Fruit fly (Drosophila melanogaster): ENCODE results near the gene CG14445.

CG14445 gene

DNA sequence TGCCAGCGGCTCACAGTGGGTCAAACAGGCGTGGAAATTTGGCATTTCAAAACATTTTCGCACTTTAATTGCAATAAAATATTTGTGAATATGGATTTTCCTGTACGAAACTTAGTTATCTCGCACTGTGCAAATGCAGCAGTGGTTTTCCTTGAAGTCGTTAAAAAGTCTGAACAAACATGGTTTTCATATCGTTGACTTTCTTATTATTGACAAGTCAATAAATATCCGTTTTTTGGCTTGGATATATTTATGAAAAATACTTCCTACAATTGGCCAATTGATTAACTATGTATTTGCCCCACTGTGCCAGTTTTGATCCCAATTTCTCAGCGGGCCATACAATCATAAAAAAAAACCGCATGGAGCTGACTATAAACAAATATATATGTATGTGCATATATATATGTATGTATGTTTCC, 28.4 kb downstream of the CG14445 start (continued):
- TF ChIP-seq ap (GFP tag; IDR thresholded peaks at IDR 0.05), result peak; percentile 91
- peak; percentile 94 for TF ChIP-seq CG11723 (GFP tag; optimal IDR thresholded peaks at IDR 0.05)

dm6 chrX:6266092-6266491, 29.0 kb downstream of the CG14445 start:
- TF ChIP-seq CG2875 (GFP tag; optimal IDR thresholded peaks at IDR 0.05), result no peak
- peak; percentile 30 to 58 for TF ChIP-seq Trl (optimal IDR thresholded peaks at IDR 0.05)
- TF ChIP-seq Trl (GFP tag; optimal IDR thresholded peaks at IDR 0.05), result no peak
- no peak for TF ChIP-seq Hr78 (GFP tag; optimal IDR thresholded peaks at IDR 0.05)
- no peak for TF ChIP-seq croc (GFP tag; conservative IDR thresholded peaks at IDR 0.05)
- TF ChIP-seq bigmax (GFP tag; optimal IDR thresholded peaks at IDR 0.05), result peak; percentile 87
- 0 out of 3 replicates have a peak, but pooled peaks have one; percentile 20 for TF ChIP-seq ci (GFP tag; IDR thresholded peaks at IDR 0.05)
- no peak for TF ChIP-seq esg (GFP tag; conservative IDR thresholded peaks at IDR 0.05)
- peak; percentile 29 for TF ChIP-seq CG11504 (tag; optimal IDR thresholded peaks at IDR 0.05)
- TF ChIP-seq CG31441 (GFP tag; IDR thresholded peaks at IDR 0.05), result no peak
- peak; percentile 85 for TF ChIP-seq pfk (GFP tag; optimal IDR thresholded peaks at IDR 0.05)
- TF ChIP-seq crol (GFP tag; IDR thresholded peaks at IDR 0.05), result peak; percentile 76
- peak; percentile 39 for TF ChIP-seq cg (GFP tag; optimal IDR thresholded peaks at IDR 0.05)
- peak; percentile 91 for TF ChIP-seq CG10431 (GFP tag; optimal IDR thresholded peaks at IDR 0.05)

DNA sequence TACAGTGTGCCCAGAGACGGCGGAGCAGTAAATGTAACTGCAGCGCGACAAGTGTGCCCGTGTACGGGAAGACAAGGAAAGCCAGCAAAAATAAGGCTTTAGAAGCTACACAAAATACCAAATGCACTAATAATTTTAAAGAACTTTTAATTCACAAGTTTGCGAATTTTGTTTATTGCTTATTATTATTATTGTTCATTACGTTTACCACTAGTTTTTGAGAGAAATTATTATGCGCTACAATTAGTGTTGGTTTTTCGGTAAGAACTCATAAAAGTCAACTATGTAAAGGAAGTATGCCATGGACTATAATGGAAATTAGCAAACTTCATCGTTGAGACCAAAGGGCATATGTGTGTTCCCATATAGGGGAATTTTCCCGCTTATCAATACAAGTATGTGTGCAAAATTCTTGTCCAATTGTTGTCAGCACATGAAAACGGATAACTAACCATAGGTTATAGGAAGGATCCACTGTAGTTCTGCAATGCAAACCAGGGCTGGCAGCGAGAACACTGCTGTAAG, 30.1 kb downstream of the CG14445 start, which contains the start of gene schlank:
TSS of gene schlank (minus strand) at position 42 of the 525 bp plus-strand sequence.
- peak; percentile 3 for TF ChIP-seq CG3163 (GFP tag; optimal IDR thresholded peaks at IDR 0.05)
- TF ChIP-seq CG5953 (GFP tag; IDR thresholded peaks at IDR 0.05), result 0 out of 2 replicates have a peak, but pooled peaks have one; percentile 13
- TF ChIP-seq CG4424 (GFP tag; optimal IDR thresholded peaks at IDR 0.05), result peak; percentile 30
- TF ChIP-seq Nf-YA (GFP tag; IDR thresholded peaks at IDR 0.05), result no peak
- peak; percentile 62 for TF ChIP-seq CG30403 (GFP tag; optimal IDR thresholded peaks at IDR 0.05)
- no peak for TF ChIP-seq Usf (GFP tag; optimal IDR thresholded peaks at IDR 0.05)
- TF ChIP-seq MESR4 (GFP tag; optimal IDR thresholded peaks at IDR 0.05), result no peak
- TF ChIP-seq prd (optimal IDR thresholded peaks at IDR 0.05), result no peak
- TF ChIP-seq prd (GFP tag; IDR thresholded peaks at IDR 0.05), result peak; percentile 81
- no peak for TF ChIP-seq CG2202 (tag; optimal IDR thresholded peaks at IDR 0.05)
- TF ChIP-seq CG18011 (GFP tag; optimal IDR thresholded peaks at IDR 0.05), result no peak
- peak; percentile 89 for TF ChIP-seq Dip3 (GFP tag; optimal IDR thresholded peaks at IDR 0.05)
- peak; percentile 50; the same call in 1 of the 2 replicates for TF ChIP-seq CG32772 (GFP tag; IDR thresholded peaks at IDR 0.05)
- no peak for TF ChIP-seq nerfin-2 (GFP tag; IDR thresholded peaks at IDR 0.05; ENCODE audit: partially characterized antibody)
- TF ChIP-seq CG8290 (GFP tag; optimal IDR thresholded peaks at IDR 0.05), result peak; percentile 46
- peak in 1 of 2 experiments; percentile 72 for TF ChIP-seq CG8290 (tag; optimal IDR thresholded peaks at IDR 0.05)
- no peak for TF ChIP-seq kah (GFP tag; optimal IDR thresholded peaks at IDR 0.05)
- peak; percentile 30 for TF ChIP-seq mirr (GFP tag; optimal IDR thresholded peaks at IDR 0.05)
- TF ChIP-seq Poxn (GFP tag; IDR thresholded peaks at IDR 0.05), result no peak
- peak; percentile 67 for TF ChIP-seq Gug (GFP tag; IDR thresholded peaks at IDR 0.05)
- peak; percentile 46; the same call in 1 of the 2 replicates for TF ChIP-seq Xrp1 (GFP tag; IDR thresholded peaks at IDR 0.05)
- TF ChIP-seq Eip74EF (GFP tag; optimal IDR thresholded peaks at IDR 0.05), result no peak
- peak; percentile 5 to 64 for TF ChIP-seq Pdp1 (GFP tag; optimal IDR thresholded peaks at IDR 0.05)
- no peak for TF ChIP-seq bigmax (GFP tag; optimal IDR thresholded peaks at IDR 0.05)
- peak; percentile 32 for TF ChIP-seq stwl (tag; optimal IDR thresholded peaks at IDR 0.05)
- TF ChIP-seq CG8944 (GFP tag; optimal IDR thresholded peaks at IDR 0.05), result peak; percentile 55
- peak; percentile 24 for TF ChIP-seq repo (GFP tag; optimal IDR thresholded peaks at IDR 0.05)
- no peak for TF ChIP-seq Atf3 (GFP tag; optimal IDR thresholded peaks at IDR 0.05)
- TF ChIP-seq ato (GFP tag; IDR thresholded peaks at IDR 0.05; ENCODE audit: partially characterized antibody), result no peak
- TF ChIP-seq gt (GFP tag; IDR thresholded peaks at IDR 0.05), result no peak
- TF ChIP-seq bowl (GFP tag; IDR thresholded peaks at IDR 0.05), result no peak
- peak; percentile 71 for TF ChIP-seq CG17361 (GFP tag; IDR thresholded peaks at IDR 0.05)
- TF ChIP-seq odd (GFP tag; optimal IDR thresholded peaks at IDR 0.05), result no peak
- 0 out of 3 replicates have a peak, but pooled peaks have one; percentile 2 for TF ChIP-seq so (GFP tag; IDR thresholded peaks at IDR 0.05)

Measured in whole organism, embryonic.